Worm (Caenorhabditis elegans) whole organism, L4/young adult: Measurements from ENCODE around the gene clec-212.

Source experiments
- W03F9.2 ChIP-seq: fragments of 150-350 bp; optimal IDR thresholded peaks from 2 replicates; lab custom pipeline; 2014; ENCODE audit warnings: missing biosample characterization, missing genetic modification characterization
- dao-5 ChIP-seq: sonication (generic microtip); optimal IDR thresholded peaks from 2 replicates; lab custom pipeline; 2016; ENCODE audit warnings: missing genotype, missing genetic modification characterization, moderate library complexity, missing compliant biosample characterization
- him-1 ChIP-seq: sonication (generic microtip); optimal IDR thresholded peaks from 2 replicates; lab custom pipeline; 2016; ENCODE audit warnings: missing genotype, missing genetic modification reagents, missing genetic modification characterization, missing compliant biosample characterization

DNA sequence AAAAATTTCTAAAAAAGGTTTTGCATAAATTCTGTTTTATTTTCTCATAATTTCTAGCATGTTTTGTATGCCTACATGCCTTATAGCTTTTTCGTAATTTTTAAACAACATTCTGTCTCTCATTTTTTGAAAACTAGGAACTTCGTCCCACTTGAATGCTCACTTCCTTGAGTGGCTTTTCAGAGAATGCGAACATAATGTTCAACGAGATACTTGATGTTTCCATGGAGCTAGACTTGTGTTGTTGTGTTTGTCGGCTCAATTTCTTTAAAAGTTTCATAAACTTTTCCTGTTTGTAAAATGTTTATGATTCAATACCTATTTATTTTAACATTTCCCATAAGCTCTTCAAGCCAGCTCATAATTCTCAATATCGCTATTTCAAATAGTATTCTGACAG lies 34.7 kb upstream of the clec-212 start, which contains the start of gene clec-213:
- TF ChIP-seq him-1 (tag; lab: Kevin White, UChicago): no peak
- no peak for TF ChIP-seq W03F9.2 (tag; lab: Kevin White, UChicago)
- TF ChIP-seq dao-5 (tag; lab: Kevin White, UChicago): no peak
